Fruit fly (Drosophila melanogaster): ENCODE results near the gene CG3638.
A peak's percentile ranks its signal among the peaks of the same experiment; 100 is the strongest.

The CG3638 gene

DNA sequence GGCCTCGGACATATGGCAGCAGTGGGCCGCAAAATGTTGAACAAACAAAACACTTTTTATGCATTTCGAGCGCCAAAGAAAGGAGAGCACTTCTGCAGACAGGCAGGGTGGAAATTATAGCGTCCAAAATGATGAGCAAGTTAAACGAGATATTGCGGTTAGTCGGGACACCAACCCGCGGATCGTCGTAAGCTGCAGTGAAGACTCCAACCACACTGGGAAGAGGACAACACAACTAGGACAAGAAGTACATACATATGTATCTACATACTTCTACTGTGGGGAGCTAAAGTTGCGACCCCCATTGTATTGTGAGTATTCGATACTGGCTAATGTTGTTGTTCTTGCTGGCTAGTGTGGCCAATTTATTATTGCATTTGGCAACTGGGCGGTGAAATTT, 49.7 kb upstream of the CG3638 start (continued):
- TF ChIP-seq CG4360 (GFP tag; IDR thresholded peaks at IDR 0.05) (no peak), CG8089 (GFP tag; optimal IDR thresholded peaks at IDR 0.05) (no peak), BEAF-32 (GFP tag; optimal IDR thresholded peaks at IDR 0.05) (no peak), CG12942 (GFP tag; optimal IDR thresholded peaks at IDR 0.05) (no peak), CG1603 (tag; optimal IDR thresholded peaks at IDR 0.05) (peak; percentile 39), CG3847 (GFP tag; IDR thresholded peaks at IDR 0.05) (no peak), PHDP (tag; optimal IDR thresholded peaks at IDR 0.05) (no peak), Chrac-16 (GFP tag; optimal IDR thresholded peaks at IDR 0.05) (no peak), CG2202 (tag; optimal IDR thresholded peaks at IDR 0.05) (no peak), Lim3 (GFP tag; IDR thresholded peaks at IDR 0.05) (no peak), Adf1 (GFP tag; IDR thresholded peaks at IDR 0.05) (no peak), CG13894 (tag; optimal IDR thresholded peaks at IDR 0.05) (no peak), mam (GFP tag; optimal IDR thresholded peaks at IDR 0.05) (no peak), knrl (GFP tag; IDR thresholded peaks at IDR 0.05; ENCODE audit: partially characterized antibody) (no peak), CG7372 (GFP tag; IDR thresholded peaks at IDR 0.05) (no peak), CG12659 (GFP tag; optimal IDR thresholded peaks at IDR 0.05) (no peak), gcm2 (GFP tag; optimal IDR thresholded peaks at IDR 0.05) (no peak), Ptx1 (GFP tag; IDR thresholded peaks at IDR 0.05) (no peak), CG3163 (GFP tag; optimal IDR thresholded peaks at IDR 0.05) (no peak), Hr39 (optimal IDR thresholded peaks at IDR 0.05) (no peak), Drgx (GFP tag; IDR thresholded peaks at IDR 0.05) (0 out of 2 replicates have a peak, but pooled peaks have one; percentile 11), CG12299 (tag; optimal IDR thresholded peaks at IDR 0.05) (no peak), Bgb (GFP tag; IDR thresholded peaks at IDR 0.05; ENCODE audit: partially characterized antibody) (no peak), lmd (GFP tag; IDR thresholded peaks at IDR 0.05) (peak; percentile 40; the same call in 1 of the 2 replicates), ind (GFP tag; optimal IDR thresholded peaks at IDR 0.05) (no peak), sob (GFP tag; IDR thresholded peaks at IDR 0.05) (no peak), CTCF (GFP tag; optimal IDR thresholded peaks at IDR 0.05) (peak; percentile 64), Dref (GFP tag; IDR thresholded peaks at IDR 0.05) (no peak), chif (GFP tag; optimal IDR thresholded peaks at IDR 0.05) (no peak), CG17328 (GFP tag; IDR thresholded peaks at IDR 0.05) (no peak), Dad (GFP tag; optimal IDR thresholded peaks at IDR 0.05) (no peak), oc (tag; optimal IDR thresholded peaks at IDR 0.05) (no peak), CG6791 (GFP tag; IDR thresholded peaks at IDR 0.05; ENCODE audit: partially characterized antibody) (no peak), disco-r (GFP tag; optimal IDR thresholded peaks at IDR 0.05) (no peak), sens (GFP tag) (no peak), sug (tag; optimal IDR thresholded peaks at IDR 0.05) (no peak), CG17359 (tag; optimal IDR thresholded peaks at IDR 0.05) (no peak), nau (GFP tag; optimal IDR thresholded peaks at IDR 0.05) (no peak), CG34376 (GFP tag; optimal IDR thresholded peaks at IDR 0.05) (no peak), CG8290 (GFP tag; optimal IDR thresholded peaks at IDR 0.05) (no peak), CG8290 (tag; optimal IDR thresholded peaks at IDR 0.05) (peak in 1 of 2 experiments; percentile 67), gfzf (GFP tag; optimal IDR thresholded peaks at IDR 0.05) (peak; percentile 30), pfk (GFP tag; optimal IDR thresholded peaks at IDR 0.05) (no peak), jing (GFP tag; optimal IDR thresholded peaks at IDR 0.05) (no peak), toy (GFP tag; IDR thresholded peaks at IDR 0.05) (no peak), stwl (tag; optimal IDR thresholded peaks at IDR 0.05) (no peak), tll (GFP tag; optimal IDR thresholded peaks at IDR 0.05) (no peak), hkb (optimal IDR thresholded peaks at IDR 0.05) (no peak), hkb (GFP tag; IDR thresholded peaks at IDR 0.05) (no peak), CG11085 (GFP tag; IDR thresholded peaks at IDR 0.05) (no peak), hb (GFP tag; IDR thresholded peaks at IDR 0.05; ENCODE audit: partially characterized antibody) (no peak), CG7556 (GFP tag; optimal IDR thresholded peaks at IDR 0.05) (no peak), chinmo (GFP tag; IDR thresholded peaks at IDR 0.05; ENCODE audit: partially characterized antibody) (0 out of 4 replicates have a peak, but pooled peaks have one; percentile 38)

Data from whole organism, embryonic.